Worm (Caenorhabditis elegans) whole organism, young adult: Measurements from ENCODE around the gene tag-322.

Experiments
- B0035.1 ChIP-seq: sonication (generic microtip); optimal IDR thresholded peaks from 2 replicates; lab custom pipeline; 2016; ENCODE audit warnings: missing genetic modification characterization, mild to moderate bottlenecking, missing compliant biosample characterization, missing genotype, missing genetic modification reagents
- D2030.7 ChIP-seq: fragments of 200-800 bp; sonication (Bioruptor generic); IDR thresholded peaks from 2 replicates; pipeline ENCODE4 v1.3.6; 2022; ENCODE audit warnings: missing genetic modification reagents, missing genetic modification characterization, missing compliant biosample characterization
- F33H1.4 ChIP-seq: fragments of 200-800 bp; sonication (Bioruptor generic); IDR thresholded peaks from 2 replicates; pipeline ENCODE4 v1.3.6; 2022; ENCODE audit warnings: missing genetic modification reagents, missing genetic modification characterization, missing compliant biosample characterization
- F49E8.2 ChIP-seq: sonication (generic microtip); optimal IDR thresholded peaks from 3 replicates; lab custom pipeline; 2017; ENCODE audit warnings: missing genetic modification characterization, mild to moderate bottlenecking, missing compliant biosample characterization, antibody characterized with exemption, moderate library complexity; ENCODE audit not compliant: insufficient read depth
- F52B5.7 ChIP-seq: sonication (generic microtip); optimal IDR thresholded peaks from 2 replicates; lab custom pipeline; 2016; ENCODE audit warnings: mild to moderate bottlenecking, missing genetic modification characterization, missing compliant biosample characterization
- F57C9.4 ChIP-seq: sonication (generic microtip); optimal IDR thresholded peaks from 2 replicates; lab custom pipeline; 2017; ENCODE audit warnings: mild to moderate bottlenecking, missing genetic modification characterization, missing compliant biosample characterization
- K12H6.12 ChIP-seq: fragments of 200-800 bp; sonication (Bioruptor generic); optimal IDR thresholded peaks from 2 replicates; lab custom pipeline; 2018; ENCODE audit warnings: mild to moderate bottlenecking, missing genetic modification characterization, missing compliant biosample characterization
- Y53F4B.3 ChIP-seq: fragments of 200-800 bp; sonication (Bioruptor generic); IDR thresholded peaks from 2 replicates; pipeline ENCODE4 v1.3.6; 2022; ENCODE audit warnings: missing genetic modification reagents, missing genetic modification characterization, missing compliant biosample characterization
- Y79H2A.3 ChIP-seq: fragments of 200-800 bp; sonication (Bioruptor generic); conservative IDR thresholded peaks from 2 replicates; pipeline ENCODE4 v1.3.6; 2022; ENCODE audit warnings: missing genetic modification reagents, missing genetic modification characterization, missing compliant biosample characterization
- ama-1 ChIP-seq, 3 experiments: fragments of 150-350 bp in 1 of 3; sonication (generic microtip) in 2 of 3; optimal IDR thresholded peaks; 2 replicates each; lab custom pipeline; 2014 to 2018; ENCODE audit warnings: missing biosample characterization in 2 of 3, missing genetic modification characterization in 2 of 3, missing genetic modification reagents in 2 of 3
- attf-3 ChIP-seq: fragments of 200-800 bp; sonication (Bioruptor generic); conservative IDR thresholded peaks from 2 replicates; pipeline ENCODE4 v1.3.6; 2022; ENCODE audit warnings: missing genetic modification reagents, missing genetic modification characterization, missing compliant biosample characterization
- attf-6 ChIP-seq: fragments of 200-800 bp; sonication (Bioruptor generic); IDR thresholded peaks from 2 replicates; pipeline ENCODE4 v1.3.6; 2022; ENCODE audit warnings: missing genetic modification reagents, missing genetic modification characterization, missing compliant biosample characterization
- ceh-100 ChIP-seq: fragments of 200-800 bp; sonication (Bioruptor generic); IDR thresholded peaks from 2 replicates; pipeline ENCODE4 v1.3.6; 2022; ENCODE audit warnings: missing genetic modification reagents, missing genetic modification characterization, missing compliant biosample characterization
- ceh-27 ChIP-seq: fragments of 200-800 bp; sonication (Bioruptor generic); optimal IDR thresholded peaks from 2 replicates; lab custom pipeline; 2018; ENCODE audit warnings: mild to moderate bottlenecking, missing genetic modification characterization, moderate library complexity, missing compliant biosample characterization
- ceh-40 ChIP-seq: fragments of 200-800 bp; sonication (Bioruptor generic); IDR thresholded peaks from 2 replicates; pipeline ENCODE4 v1.3.6; 2022; ENCODE audit warnings: missing genetic modification characterization, missing compliant biosample characterization
- ceh-91 ChIP-seq: fragments of 200-800 bp; sonication (Bioruptor generic); IDR thresholded peaks from 2 replicates; pipeline ENCODE4 v1.3.6; 2022; ENCODE audit warnings: missing genetic modification reagents, missing genetic modification characterization, missing compliant biosample characterization
- dpl-1 ChIP-seq: fragments of 150-350 bp; optimal IDR thresholded peaks from 2 replicates; lab custom pipeline; 2014; ENCODE audit warnings: missing biosample characterization, missing genetic modification reagents, missing genetic modification characterization
- egl-18 ChIP-seq: fragments of 200-800 bp; sonication (Bioruptor generic); IDR thresholded peaks from 2 replicates; pipeline ENCODE4 v1.3.6; 2022; ENCODE audit warnings: missing genetic modification reagents, missing genetic modification characterization, missing compliant biosample characterization
- him-1 ChIP-seq: sonication (generic microtip); optimal IDR thresholded peaks from 2 replicates; lab custom pipeline; 2016; ENCODE audit warnings: missing genotype, missing genetic modification reagents, missing genetic modification characterization, missing compliant biosample characterization
- hrde-1 ChIP-seq: sonication (generic microtip); optimal IDR thresholded peaks from 2 replicates; lab custom pipeline; 2016; ENCODE audit warnings: missing genetic modification characterization, mild to moderate bottlenecking, missing compliant biosample characterization, moderate library complexity, missing genotype, missing genetic modification reagents, borderline replicate concordance
- lin-26 ChIP-seq: fragments of 200-800 bp; sonication (Bioruptor generic); IDR thresholded peaks from 2 replicates; pipeline ENCODE4 v1.3.6; 2022; ENCODE audit warnings: missing genetic modification reagents, missing genetic modification characterization, missing compliant biosample characterization
- lin-40 ChIP-seq: sonication (generic microtip); optimal IDR thresholded peaks from 2 replicates; lab custom pipeline; 2016; ENCODE audit warnings: missing genetic modification characterization, mild to moderate bottlenecking, missing compliant biosample characterization, missing genotype, missing genetic modification reagents
- lin-54 ChIP-seq: fragments of 200-800 bp; sonication (Bioruptor generic); optimal IDR thresholded peaks from 2 replicates; lab custom pipeline; 2018; ENCODE audit warnings: mild to moderate bottlenecking, missing genetic modification characterization, missing compliant biosample characterization
- lsl-1 ChIP-seq: fragments of 200-800 bp; sonication (Bioruptor generic); optimal IDR thresholded peaks from 2 replicates; lab custom pipeline; 2018; ENCODE audit warnings: mild to moderate bottlenecking, missing genetic modification characterization, moderate library complexity, missing compliant biosample characterization
- madf-10 ChIP-seq: sonication (generic microtip); optimal IDR thresholded peaks from 2 replicates; lab custom pipeline; 2016; ENCODE audit warnings: mild to moderate bottlenecking, missing genetic modification characterization, missing compliant biosample characterization
- madf-3 ChIP-seq: fragments of 200-800 bp; sonication (Bioruptor generic); IDR thresholded peaks from 2 replicates; pipeline ENCODE4 v1.3.6; 2022; ENCODE audit warnings: missing genetic modification reagents, missing genetic modification characterization, missing compliant biosample characterization
- madf-6 ChIP-seq: fragments of 200-800 bp; sonication (Bioruptor generic); IDR thresholded peaks from 2 replicates; pipeline ENCODE4 v1.3.6; 2022; ENCODE audit warnings: missing genetic modification reagents, missing genetic modification characterization, missing compliant biosample characterization
- madf-8 ChIP-seq: fragments of 200-800 bp; sonication (Bioruptor generic); conservative IDR thresholded peaks from 2 replicates; pipeline ENCODE4 v1.3.6; 2022; ENCODE audit warnings: missing genetic modification reagents, missing genetic modification characterization, missing compliant biosample characterization
- rec-8 ChIP-seq, 2 experiments: sonication (generic microtip); optimal IDR thresholded peaks; 2 replicates each; lab custom pipeline; 2016; ENCODE audit warnings: mild to moderate bottlenecking in 2 of 2, missing genetic modification characterization in 2 of 2, missing genetic modification reagents in 2 of 2, missing genotype in 2 of 2, missing biosample characterization in 1 of 2, missing compliant biosample characterization in 1 of 2, moderate library complexity in 1 of 2
- snpc-1.3 ChIP-seq: sonication (generic microtip); optimal IDR thresholded peaks from 2 replicates; lab custom pipeline; 2017; ENCODE audit warnings: missing genetic modification characterization, mild to moderate bottlenecking, missing compliant biosample characterization, antibody characterized with exemption, moderate library complexity, missing genotype, missing genetic modification reagents; ENCODE audit not compliant: insufficient read depth
- snpc-3.4 ChIP-seq: sonication (generic microtip); optimal IDR thresholded peaks from 2 replicates; lab custom pipeline; 2017; ENCODE audit warnings: missing genetic modification characterization, mild to moderate bottlenecking, missing compliant biosample characterization, antibody characterized with exemption, moderate library complexity, missing genotype, missing genetic modification reagents
- snpc-4 ChIP-seq, 5 experiments: fragments of 150-350 bp in 1 of 5; sonication (generic microtip) in 4 of 5; optimal IDR thresholded peaks; 2 replicates each; lab custom pipeline; 2014 to 2018; ENCODE audit warnings: missing genetic modification characterization in 5 of 5, missing biosample characterization in 3 of 5, antibody characterized with exemption in 2 of 5, mild to moderate bottlenecking in 2 of 5, missing compliant biosample characterization in 2 of 5, missing genotype in 2 of 5, moderate library complexity in 2 of 5, missing genetic modification reagents in 1 of 5
- xnd-1 ChIP-seq: sonication (generic microtip); optimal IDR thresholded peaks from 2 replicates; lab custom pipeline; 2016; ENCODE audit warnings: missing genotype, missing genetic modification reagents, missing genetic modification characterization, missing compliant biosample characterization
- zfh-2 ChIP-seq: fragments of 200-800 bp; sonication (Bioruptor generic); conservative IDR thresholded peaks from 2 replicates; pipeline ENCODE4 v1.3.6; 2022; ENCODE audit warnings: missing genetic modification reagents, missing genetic modification characterization, missing compliant biosample characterization
- ztf-25 ChIP-seq: fragments of 200-800 bp; sonication (Bioruptor generic); IDR thresholded peaks from 2 replicates; pipeline ENCODE4 v1.3.6; 2022; ENCODE audit warnings: missing genetic modification reagents, missing genetic modification characterization, missing compliant biosample characterization

tag-322 gene

DNA sequence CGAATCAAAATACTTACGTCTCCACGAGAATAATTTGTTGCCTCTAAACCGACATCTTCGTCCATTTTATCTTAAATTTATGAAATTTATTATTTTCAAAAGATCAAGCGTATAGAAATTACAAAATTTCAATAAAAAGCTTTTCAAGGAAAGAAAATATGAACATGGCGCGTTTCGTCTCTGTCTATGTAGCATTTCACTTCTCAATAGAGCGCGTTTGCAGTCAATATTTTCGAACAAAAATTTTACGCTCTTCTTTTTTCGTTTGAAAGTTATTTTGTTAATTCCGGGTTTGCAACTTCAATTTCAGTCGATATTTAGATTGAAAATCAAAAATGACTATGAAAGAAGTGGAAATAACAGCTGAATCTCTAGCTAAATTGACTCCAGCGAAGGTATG lies 11.2 kb downstream of the tag-322 start, which contains the start of the genes hcf-1 and swd-2.2 (continued):
- TF ChIP-seq dpl-1 (GFP tag; lab: Kevin White, UChicago) (peak; percentile 23), madf-3 (GFP tag; lab: Robert Waterston, UW) (no peak), ceh-27 (no peak), ceh-100 (GFP tag; lab: Robert Waterston, UW) (no peak), K12H6.12 (tag; lab: Kevin White, UChicago) (no peak)

DNA sequence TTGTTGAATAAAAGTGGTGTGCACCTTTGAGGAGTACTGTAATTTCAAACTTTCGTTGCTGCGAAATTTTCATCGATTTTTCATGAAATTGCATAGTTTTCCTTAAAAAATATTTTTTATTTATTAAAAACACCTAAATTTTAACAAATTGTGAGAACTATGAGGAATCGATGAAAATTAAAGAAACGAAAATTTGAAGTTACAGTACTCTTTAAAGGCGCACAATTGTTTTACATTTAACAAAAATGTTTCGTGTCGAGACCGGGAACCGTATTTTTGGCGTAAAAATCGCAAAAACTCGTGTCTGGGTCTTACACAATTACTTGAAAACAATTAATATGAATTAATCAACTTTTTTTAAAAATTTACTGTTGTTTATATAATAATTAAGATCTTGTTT lies 15.2 kb downstream of the tag-322 start, which contains the start of gene rdl-1:
Gene rdl-1 (minus strand): TSS at position 101 of the 400 bp plus-strand sequence.
- TF ChIP-seq zfh-2 (GFP tag; lab: Robert Waterston, UW) = no peak
- no peak for TF ChIP-seq F33H1.4 (GFP tag; lab: Robert Waterston, UW)
- peak; percentile 38 for TF ChIP-seq lsl-1 (GFP tag; lab: Kevin White, UChicago)
- no peak for TF ChIP-seq B0035.1 (tag; lab: Kevin White, UChicago)
- TF ChIP-seq, all 124 proteins: peak for 1

DNA sequence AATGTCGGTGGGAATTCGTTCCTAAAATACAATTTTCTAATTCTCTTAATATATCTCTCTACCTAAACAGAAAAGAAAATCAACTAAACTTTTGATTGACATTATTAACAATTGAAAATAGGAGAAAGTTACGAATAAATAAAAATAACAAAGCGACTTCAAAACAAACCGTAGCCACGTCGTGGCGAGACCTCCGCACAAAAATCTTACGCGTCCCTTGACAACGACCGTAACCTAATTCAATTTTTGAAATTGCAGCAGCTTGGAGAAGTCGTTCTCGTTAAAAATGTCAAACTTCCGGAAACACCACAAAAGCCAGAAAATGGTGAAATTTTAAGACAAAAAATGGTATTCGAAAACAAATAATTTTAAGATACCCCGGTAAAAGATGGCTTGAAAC lies 21.0 kb downstream of the tag-322 start:
- TF ChIP-seq xnd-1 (tag; lab: Kevin White, UChicago) = peak; percentile 91
- TF ChIP-seq attf-3 (GFP tag; lab: Robert Waterston, UW) = no peak
- TF ChIP-seq ztf-25 (GFP tag; lab: Robert Waterston, UW) = no peak
- no peak for TF ChIP-seq Y79H2A.3
- peak; percentile 39 for TF ChIP-seq F49E8.2 (tag; lab: Kevin White, UChicago)
- TF ChIP-seq F52B5.7 (tag; lab: Kevin White, UChicago) = no peak
- TF ChIP-seq lin-26 (GFP tag; lab: Robert Waterston, UW) = no peak
- no peak for TF ChIP-seq him-1 (tag; lab: Kevin White, UChicago)
- peak; percentile 58 for TF ChIP-seq madf-8
- no peak for TF ChIP-seq egl-18 (GFP tag; lab: Robert Waterston, UW)
- TF ChIP-seq lin-40 (tag; lab: Kevin White, UChicago) = no peak
- peak; percentile 92 for TF ChIP-seq madf-6
- TF ChIP-seq ceh-40 (GFP tag; lab: Robert Waterston, UW) = no peak
- TF ChIP-seq D2030.7 (GFP tag; lab: Robert Waterston, UW) = 0 out of 2 replicates have a peak, but pooled peaks have one; percentile 17
- TF ChIP-seq hrde-1 (tag; lab: Kevin White, UChicago) = no peak
- no peak for TF ChIP-seq F57C9.4 (tag; lab: Kevin White, UChicago)
- peak; percentile 3 for TF ChIP-seq snpc-3.4 (tag; lab: Kevin White, UChicago)
- no peak for TF ChIP-seq madf-10
- no peak for TF ChIP-seq ceh-91 (GFP tag; lab: Robert Waterston, UW)
- no peak for TF ChIP-seq rec-8 (tag; optimal IDR thresholded peaks at IDR 0.05; lab: Kevin White, UChicago)
- TF ChIP-seq ama-1 (optimal IDR thresholded peaks at IDR 0.05; lab: Kevin White, UChicago) = no peak
- TF ChIP-seq ama-1 (GFP tag; optimal IDR thresholded peaks at IDR 0.05; lab: Kevin White, UChicago) = no peak
- no peak for TF ChIP-seq attf-6
- TF ChIP-seq lsl-1 (GFP tag; lab: Kevin White, UChicago) = peak; percentile 93
- no peak for TF ChIP-seq snpc-4 (GFP tag; optimal IDR thresholded peaks at IDR 0.05; lab: Kevin White, UChicago)
- TF ChIP-seq snpc-4 (tag; optimal IDR thresholded peaks at IDR 0.05; lab: Kevin White, UChicago) = peak in 2 of 4 experiments; percentile 24 to 25
- TF ChIP-seq snpc-1.3 (tag; lab: Kevin White, UChicago) = peak; percentile 28
- TF ChIP-seq F33H1.4 (GFP tag; lab: Robert Waterston, UW) = peak; percentile 93
- TF ChIP-seq lin-54 (GFP tag; lab: Kevin White, UChicago) = peak; percentile 63
- no peak for TF ChIP-seq Y53F4B.3 (GFP tag; lab: Robert Waterston, UW)
- TF ChIP-seq, all 124 proteins: peak for 11
